Fruit fly (Drosophila melanogaster) whole organism, adult: ENCODE data around the gene CG12084.

Source experiments
- CG11617 ChIP-seq: fragments of 200-800 bp; sonication (Bioruptor generic); optimal IDR thresholded peaks from 2 replicates; lab custom pipeline; 2017; ENCODE audit warnings: mild to moderate bottlenecking, missing biosample characterization, missing genetic modification reagents, missing genetic modification characterization
- CG12768 ChIP-seq: fragments of 200-800 bp; sonication (Bioruptor generic); optimal IDR thresholded peaks from 2 replicates; lab custom pipeline; 2017; ENCODE audit warnings: missing biosample characterization, missing genetic modification characterization, mild to moderate bottlenecking, moderate library complexity, missing genetic modification reagents
- CG14711 ChIP-seq: fragments of 200-800 bp; sonication (Bioruptor generic); optimal IDR thresholded peaks from 2 replicates; lab custom pipeline; 2018; ENCODE audit warnings: missing biosample characterization, mild to moderate bottlenecking, missing genetic modification characterization, moderate library complexity
- CG1620 ChIP-seq: fragments of 200-800 bp; sonication (Bioruptor generic); optimal IDR thresholded peaks from 2 replicates; lab custom pipeline; 2016; ENCODE audit warnings: missing biosample characterization, missing genetic modification characterization
- CG33017 ChIP-seq: fragments of 200-800 bp; sonication (Bioruptor generic); optimal IDR thresholded peaks from 2 replicates; lab custom pipeline; 2018; ENCODE audit warnings: missing biosample characterization, mild to moderate bottlenecking, missing genetic modification characterization, moderate library complexity
- CG5204 ChIP-seq: fragments of 200-800 bp; sonication (Bioruptor generic); optimal IDR thresholded peaks from 2 replicates; lab custom pipeline; 2016; ENCODE audit warnings: missing biosample characterization, missing genetic modification characterization
- CG7045 ChIP-seq: fragments of 200-800 bp; sonication (Bioruptor generic); optimal IDR thresholded peaks from 2 replicates; lab custom pipeline; 2017; ENCODE audit warnings: missing biosample characterization, mild to moderate bottlenecking, missing genetic modification characterization
- CG7101 ChIP-seq: fragments of 200-800 bp; sonication (Bioruptor generic); optimal IDR thresholded peaks from 2 replicates; lab custom pipeline; 2018; ENCODE audit warnings: missing biosample characterization, mild to moderate bottlenecking, missing genetic modification characterization, moderate library complexity
- Clk ChIP-seq: fragments of 200-800 bp; sonication (Bioruptor generic); optimal IDR thresholded peaks from 2 replicates; lab custom pipeline; 2017; ENCODE audit warnings: missing biosample characterization, missing genetic modification characterization
- Crg-1 ChIP-seq: fragments of 200-800 bp; sonication (Bioruptor generic); optimal IDR thresholded peaks from 2 replicates; lab custom pipeline; 2016; ENCODE audit warnings: missing biosample characterization, missing genetic modification characterization
- Hr96 ChIP-seq: fragments of 200-800 bp; sonication (Bioruptor generic); optimal IDR thresholded peaks from 2 replicates; lab custom pipeline; 2016; ENCODE audit warnings: missing biosample characterization, missing genetic modification characterization
- Mnt ChIP-seq: fragments of 200-800 bp; sonication (Bioruptor generic); optimal IDR thresholded peaks from 2 replicates; lab custom pipeline; 2016; ENCODE audit warnings: missing biosample characterization, mild to moderate bottlenecking, missing genetic modification characterization
- bab1 ChIP-seq: fragments of 200-800 bp; sonication (Bioruptor generic); optimal IDR thresholded peaks from 3 replicates; lab custom pipeline; 2019; ENCODE audit warnings: missing biosample characterization, mild to moderate bottlenecking, missing genetic modification characterization, moderate library complexity
- cic ChIP-seq: fragments of 200-800 bp; sonication (Bioruptor generic); optimal IDR thresholded peaks from 2 replicates; lab custom pipeline; 2017; ENCODE audit warnings: missing biosample characterization, mild to moderate bottlenecking, missing genetic modification characterization, moderate library complexity
- cnc ChIP-seq, 2 experiments: fragments of >200 bp; optimal IDR thresholded peaks; 2 replicates each; lab custom pipeline; 2017
- kay ChIP-seq: fragments of 200-800 bp; sonication (Bioruptor generic); peaks from one replicate; lab custom pipeline; 2016; ENCODE audit warnings: missing biosample characterization, missing genetic modification characterization, borderline replicate concordance
- ovo ChIP-seq: fragments of 200-800 bp; sonication (Bioruptor generic); optimal IDR thresholded peaks from 2 replicates; lab custom pipeline; 2016; ENCODE audit warnings: missing biosample characterization, missing genetic modification characterization
- pad ChIP-seq: fragments of 200-800 bp; sonication (Bioruptor generic); optimal IDR thresholded peaks from 3 replicates; lab custom pipeline; 2017; ENCODE audit warnings: missing biosample characterization, missing genetic modification characterization, mild to moderate bottlenecking, moderate library complexity, missing genetic modification reagents
- tj ChIP-seq: fragments of 200-800 bp; sonication (Bioruptor generic); optimal IDR thresholded peaks from 3 replicates; lab custom pipeline; 2017; ENCODE audit warnings: missing biosample characterization, mild to moderate bottlenecking, missing genetic modification characterization, moderate library complexity
- toe ChIP-seq: fragments of 200-800 bp; sonication (Bioruptor generic); optimal IDR thresholded peaks from 2 replicates; lab custom pipeline; 2016; ENCODE audit warnings: missing biosample characterization, missing genetic modification characterization

Gene CG12084

dm6 chr3L:1484747-1485146 lies 11.7 kb downstream of the CG12084 start:
- TF ChIP-seq CG14711 (tag; lab: Kevin White, UChicago) (no peak), bab1 (no peak), Clk (GFP tag; lab: Kevin White, UChicago) (no peak), CG7045 (GFP tag; lab: Kevin White, UChicago) (no peak)

- no peak for TF ChIP-seq tj (GFP tag; lab: Kevin White, UChicago)
- peak; percentile 55 for TF ChIP-seq bab1
Measured at dm6 chr3L:1478998-1479680, 17.3 kb downstream of the CG12084 start.

- no peak for TF ChIP-seq CG12768 (GFP tag; lab: Kevin White, UChicago)
- TF ChIP-seq CG1620 (GFP tag; lab: Kevin White, UChicago): no peak
- TF ChIP-seq CG7045 (GFP tag; lab: Kevin White, UChicago): no peak
- no peak for TF ChIP-seq bab1
- no peak for TF ChIP-seq CG7101
- no peak for TF ChIP-seq kay (GFP tag; lab: Kevin White, UChicago)
Measured at dm6 chr3L:1477319-1477718, 19.1 kb downstream of the CG12084 start, which contains the start of gene robl62A. Gene robl62A, plus strand, starts transcription at chr3L:1477619.

- TF ChIP-seq ovo (GFP tag; lab: Kevin White, UChicago): no peak
- no peak for TF ChIP-seq cic (GFP tag; lab: Kevin White, UChicago)
- no peak for TF ChIP-seq Hr96
- TF ChIP-seq CG14711 (tag; lab: Kevin White, UChicago): no peak
- TF ChIP-seq CG7045 (GFP tag; lab: Kevin White, UChicago): no peak
- TF ChIP-seq CG12768 (GFP tag; lab: Kevin White, UChicago): no peak
- TF ChIP-seq toe (GFP tag; lab: Kevin White, UChicago): no peak
Measured at dm6 chr3L:1475157-1475556, 21.3 kb downstream of the CG12084 start, which contains the start of gene Ptp61F. Gene Ptp61F, minus strand, starts transcription at chr3L:1475257.

dm6 chr3L:1471960-1472359 lies 24.5 kb downstream of the CG12084 start, which contains the start of gene Naa30B:
Gene Naa30B, minus strand, starts transcription at chr3L:1472060.
- TF ChIP-seq cic (GFP tag; lab: Kevin White, UChicago): no peak
- TF ChIP-seq CG7101: no peak
- TF ChIP-seq CG11617 (GFP tag; lab: Kevin White, UChicago): no peak
- TF ChIP-seq Clk (GFP tag; lab: Kevin White, UChicago): no peak
- no peak for TF ChIP-seq CG7045 (GFP tag; lab: Kevin White, UChicago)
- TF ChIP-seq CG12768 (GFP tag; lab: Kevin White, UChicago): no peak
- no peak for TF ChIP-seq cnc (optimal IDR thresholded peaks at IDR 0.05; lab: Kevin White, UChicago)
- no peak for TF ChIP-seq pad
- no peak for TF ChIP-seq CG5204 (GFP tag; lab: Kevin White, UChicago)
- TF ChIP-seq CG1620 (GFP tag; lab: Kevin White, UChicago): no peak
- TF ChIP-seq CG14711 (tag; lab: Kevin White, UChicago): no peak
- TF ChIP-seq Hr96: no peak
- no peak for TF ChIP-seq CG33017 (tag; lab: Kevin White, UChicago)
- TF ChIP-seq ovo (GFP tag; lab: Kevin White, UChicago): no peak
- no peak for TF ChIP-seq bab1
- no peak for TF ChIP-seq Crg-1 (GFP tag; lab: Kevin White, UChicago)
- TF ChIP-seq kay (GFP tag; lab: Kevin White, UChicago): no peak
- no peak for TF ChIP-seq tj (GFP tag; lab: Kevin White, UChicago)
- TF ChIP-seq toe (GFP tag; lab: Kevin White, UChicago): no peak

- TF ChIP-seq CG7045 (GFP tag; lab: Kevin White, UChicago) (no peak), CG33017 (tag; lab: Kevin White, UChicago) (no peak), tj (GFP tag; lab: Kevin White, UChicago) (no peak), cnc (optimal IDR thresholded peaks at IDR 0.05; lab: Kevin White, UChicago) (no peak), Clk (GFP tag; lab: Kevin White, UChicago) (no peak), cic (GFP tag; lab: Kevin White, UChicago) (no peak), CG11617 (GFP tag; lab: Kevin White, UChicago) (no peak), Crg-1 (GFP tag; lab: Kevin White, UChicago) (no peak), toe (GFP tag; lab: Kevin White, UChicago) (no peak), kay (GFP tag; lab: Kevin White, UChicago) (no peak), Mnt (GFP tag; lab: Kevin White, UChicago) (no peak), ovo (GFP tag; lab: Kevin White, UChicago) (no peak), Hr96 (no peak), bab1 (no peak), CG1620 (GFP tag; lab: Kevin White, UChicago) (no peak), CG14711 (tag; lab: Kevin White, UChicago) (no peak), pad (no peak), CG7101 (no peak)
Measured at dm6 chr3L:1471037-1471436, 25.4 kb downstream of the CG12084 start.

- TF ChIP-seq CG11617 (GFP tag; lab: Kevin White, UChicago) (no peak), cic (GFP tag; lab: Kevin White, UChicago) (no peak), CG5204 (GFP tag; lab: Kevin White, UChicago) (no peak), tj (GFP tag; lab: Kevin White, UChicago) (no peak), Hr96 (no peak), CG1620 (GFP tag; lab: Kevin White, UChicago) (no peak), CG12768 (GFP tag; lab: Kevin White, UChicago) (no peak), bab1 (no peak), kay (GFP tag; lab: Kevin White, UChicago) (no peak), ovo (GFP tag; lab: Kevin White, UChicago) (no peak), Clk (GFP tag; lab: Kevin White, UChicago) (no peak), pad (no peak), CG14711 (tag; lab: Kevin White, UChicago) (no peak), CG33017 (tag; lab: Kevin White, UChicago) (no peak), CG7045 (GFP tag; lab: Kevin White, UChicago) (no peak), toe (GFP tag; lab: Kevin White, UChicago) (no peak), Crg-1 (GFP tag; lab: Kevin White, UChicago) (no peak), cnc (optimal IDR thresholded peaks at IDR 0.05; lab: Kevin White, UChicago) (no peak), CG7101 (no peak)
Measured at dm6 chr3L:1469241-1469640, 27.2 kb downstream of the CG12084 start.
